Fruit fly (Drosophila melanogaster) whole organism, adult: ENCODE results near the gene Lcp65Ad.

Source experiments
- CG7101 ChIP-seq: fragments of 200-800 bp; sonication (Bioruptor generic); optimal IDR thresholded peaks from 2 replicates; lab custom pipeline; 2018; ENCODE audit warnings: missing biosample characterization, mild to moderate bottlenecking, missing genetic modification characterization, moderate library complexity
- kay ChIP-seq: fragments of 200-800 bp; sonication (Bioruptor generic); peaks from one replicate; lab custom pipeline; 2016; ENCODE audit warnings: missing biosample characterization, missing genetic modification characterization, borderline replicate concordance
- ovo ChIP-seq: fragments of 200-800 bp; sonication (Bioruptor generic); optimal IDR thresholded peaks from 2 replicates; lab custom pipeline; 2016; ENCODE audit warnings: missing biosample characterization, missing genetic modification characterization

DNA sequence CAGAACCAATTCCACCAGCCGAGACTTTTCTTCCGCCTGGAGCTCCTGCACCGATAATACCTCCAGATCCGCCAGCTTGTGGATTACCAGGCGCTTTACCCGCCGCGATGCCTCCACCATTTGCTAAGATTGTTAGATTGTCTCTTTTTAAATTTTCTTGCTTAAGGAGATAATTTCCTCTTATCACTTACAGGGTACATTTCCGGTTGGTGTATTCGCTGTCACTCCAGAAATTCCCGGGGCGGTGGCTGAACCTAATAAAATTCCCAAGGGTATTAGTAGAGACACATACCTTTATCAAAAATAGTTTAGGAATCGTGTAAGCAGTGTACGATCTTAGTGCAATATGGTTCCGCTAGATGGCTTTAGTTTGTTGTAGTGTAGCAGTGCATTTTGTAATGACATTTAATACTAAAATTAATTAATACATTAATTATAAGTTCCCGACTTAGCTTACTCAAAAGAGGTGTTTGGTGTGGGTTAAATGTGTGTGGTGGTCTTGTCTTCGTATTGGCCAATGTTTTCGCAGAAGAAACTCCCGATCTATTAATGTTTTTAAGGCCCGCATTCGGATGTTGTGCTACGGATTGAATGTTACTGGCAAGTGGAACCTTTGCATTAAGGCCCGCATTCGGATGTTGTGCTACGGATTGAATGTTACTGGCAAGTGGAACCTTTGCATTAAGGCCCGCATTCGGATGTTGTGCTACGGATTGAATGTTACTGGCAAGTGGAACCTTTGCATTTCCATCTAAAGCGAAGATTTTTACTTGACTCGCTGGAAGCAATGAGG, 18.4 kb upstream of the Lcp65Ad start:
- no peak for TF ChIP-seq CG7101
- TF ChIP-seq kay (GFP tag; lab: Kevin White, UChicago) = no peak
- TF ChIP-seq ovo (GFP tag; lab: Kevin White, UChicago) = no peak
